Worm (Caenorhabditis elegans) whole organism, midembryonic: ENCODE measurements around the gene nca-2.

ENCODE experiments used
- flt-1 ChIP-seq: fragments of 200-800 bp; sonication (Bioruptor generic); IDR thresholded peaks from 2 replicates; pipeline ENCODE4 v1.3.6; 2022; ENCODE audit warnings: missing genetic modification characterization, missing compliant biosample characterization
- tab-1 ChIP-seq: fragments of 200-800 bp; sonication (Bioruptor generic); IDR thresholded peaks from 2 replicates; pipeline ENCODE4 v1.3.6; 2022; ENCODE audit warnings: missing genetic modification characterization, missing compliant biosample characterization

DNA sequence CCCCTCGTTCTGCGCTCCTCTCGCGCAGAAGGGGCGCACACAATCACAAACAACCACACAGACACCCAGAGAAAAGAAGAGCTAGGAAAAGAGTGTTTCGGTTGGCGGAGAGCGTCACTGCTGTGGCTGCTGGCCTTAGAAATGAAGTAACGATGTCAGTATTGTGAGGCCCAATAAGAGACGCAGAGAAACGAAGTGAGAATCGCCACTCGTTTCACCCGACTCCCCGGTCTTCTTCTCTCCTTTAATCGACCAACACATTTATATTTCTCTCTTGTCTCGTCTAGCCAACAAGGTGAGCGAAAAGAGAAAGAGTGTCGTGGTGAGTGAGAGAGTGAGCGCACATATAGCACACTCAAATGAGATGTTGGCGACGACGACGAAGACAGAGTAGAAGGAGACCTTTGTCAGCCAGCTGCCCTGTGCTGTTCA lies 48.6 kb downstream of the nca-2 start:
- peak; percentile 82; the same call in 1 of the 2 replicates for TF ChIP-seq flt-1 (GFP tag; lab: Robert Waterston, UW)
- TF ChIP-seq tab-1 (GFP tag; lab: Robert Waterston, UW) = 0 out of 2 replicates have a peak, but pooled peaks have one; percentile 21
